Fruit fly (Drosophila melanogaster): ENCODE results near the gene CG32079.
A peak's percentile ranks its signal among the peaks of the same experiment; 100 is the strongest.

The CG32079 gene

dm6 chr3L:11002923-11003322, 22.4 kb upstream of the CG32079 start:
- TF ChIP-seq Pif1A (GFP tag; optimal IDR thresholded peaks at IDR 0.05) (no peak), CG17806 (tag; optimal IDR thresholded peaks at IDR 0.05) (no peak), gl (tag; optimal IDR thresholded peaks at IDR 0.05) (no peak), CG32121 (GFP tag; IDR thresholded peaks at IDR 0.05) (no peak), Pif1B (GFP tag; optimal IDR thresholded peaks at IDR 0.05) (no peak), CG34367 (tag; optimal IDR thresholded peaks at IDR 0.05) (no peak), CG13204 (GFP tag; optimal IDR thresholded peaks at IDR 0.05) (no peak), Snoo (tag; optimal IDR thresholded peaks at IDR 0.05) (no peak), CG8301 (tag; optimal IDR thresholded peaks at IDR 0.05) (no peak), D1 (tag; optimal IDR thresholded peaks at IDR 0.05) (no peak), CG8159 (tag; optimal IDR thresholded peaks at IDR 0.05) (no peak), Ets98B (GFP tag; IDR thresholded peaks at IDR 0.05) (no peak)

dm6 chr3L:11003980-11004379, 21.4 kb upstream of the CG32079 start:
- TF ChIP-seq CG32121 (GFP tag; IDR thresholded peaks at IDR 0.05) (no peak), CG17806 (tag; optimal IDR thresholded peaks at IDR 0.05) (no peak), D1 (tag; optimal IDR thresholded peaks at IDR 0.05) (no peak), Ets98B (GFP tag; IDR thresholded peaks at IDR 0.05) (no peak), gl (tag; optimal IDR thresholded peaks at IDR 0.05) (no peak), Pif1B (GFP tag; optimal IDR thresholded peaks at IDR 0.05) (no peak), CG4496 (GFP tag; IDR thresholded peaks at IDR 0.05) (no peak), Pif1A (GFP tag; optimal IDR thresholded peaks at IDR 0.05) (no peak), CG8159 (tag; optimal IDR thresholded peaks at IDR 0.05) (no peak), CG9948 (tag; optimal IDR thresholded peaks at IDR 0.05) (no peak), CG15710 (tag; optimal IDR thresholded peaks at IDR 0.05) (no peak), CG34367 (tag; optimal IDR thresholded peaks at IDR 0.05) (no peak), rn (GFP tag; IDR thresholded peaks at IDR 0.05) (no peak), CG12605 (GFP tag; IDR thresholded peaks at IDR 0.05) (no peak), CG8301 (tag; optimal IDR thresholded peaks at IDR 0.05) (no peak), CG14655 (GFP tag; optimal IDR thresholded peaks at IDR 0.05) (no peak), EcR (GFP tag; optimal IDR thresholded peaks at IDR 0.05) (no peak)

dm6 chr3L:11004739-11005476, 20.5 kb upstream of the CG32079 start:
- no peak for TF ChIP-seq Ets98B (GFP tag; IDR thresholded peaks at IDR 0.05)
- TF ChIP-seq Pif1A (GFP tag; optimal IDR thresholded peaks at IDR 0.05), result no peak
- no peak for TF ChIP-seq CG14655 (GFP tag; optimal IDR thresholded peaks at IDR 0.05)
- no peak for TF ChIP-seq CG8301 (tag; optimal IDR thresholded peaks at IDR 0.05)
- TF ChIP-seq CG12605 (GFP tag; IDR thresholded peaks at IDR 0.05), result no peak
- TF ChIP-seq CG15710 (tag; optimal IDR thresholded peaks at IDR 0.05), result no peak
- no peak for TF ChIP-seq CG17806 (tag; optimal IDR thresholded peaks at IDR 0.05)
- no peak for TF ChIP-seq Snoo (tag; optimal IDR thresholded peaks at IDR 0.05)
- TF ChIP-seq CG4496 (GFP tag; IDR thresholded peaks at IDR 0.05), result no peak
- no peak for TF ChIP-seq CG8159 (tag; optimal IDR thresholded peaks at IDR 0.05)
- no peak for TF ChIP-seq gl (tag; optimal IDR thresholded peaks at IDR 0.05)
- no peak for TF ChIP-seq CG32121 (GFP tag; IDR thresholded peaks at IDR 0.05)
- TF ChIP-seq fd96Ca (GFP tag; IDR thresholded peaks at IDR 0.05), result no peak
- no peak for TF ChIP-seq D1 (tag; optimal IDR thresholded peaks at IDR 0.05)
- TF ChIP-seq Pif1B (GFP tag; optimal IDR thresholded peaks at IDR 0.05), result no peak

DNA sequence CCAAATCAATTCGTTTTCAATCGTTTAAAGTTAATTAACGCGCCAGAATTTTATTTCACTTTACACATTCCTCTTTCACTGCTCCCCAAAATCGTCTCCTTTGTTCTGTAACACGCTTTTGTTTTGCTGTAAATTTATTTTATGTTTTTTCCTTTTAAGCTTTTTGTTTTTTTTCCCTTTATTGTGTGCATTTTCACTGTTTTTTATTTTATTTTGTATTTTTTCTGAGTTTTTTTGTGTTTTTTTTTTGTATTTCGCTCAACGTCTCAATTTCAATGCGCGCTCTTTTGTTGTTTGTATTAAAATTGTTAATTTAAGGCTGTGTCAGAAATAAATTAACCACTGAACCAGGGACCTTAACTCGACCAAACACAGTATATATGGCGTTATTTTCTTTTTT, 18.9 kb upstream of the CG32079 start:
- peak; percentile 36 for TF ChIP-seq Pif1A (GFP tag; optimal IDR thresholded peaks at IDR 0.05)
- TF ChIP-seq Snoo (tag; optimal IDR thresholded peaks at IDR 0.05), result peak; percentile 34
- no peak for TF ChIP-seq CG8159 (tag; optimal IDR thresholded peaks at IDR 0.05)

DNA sequence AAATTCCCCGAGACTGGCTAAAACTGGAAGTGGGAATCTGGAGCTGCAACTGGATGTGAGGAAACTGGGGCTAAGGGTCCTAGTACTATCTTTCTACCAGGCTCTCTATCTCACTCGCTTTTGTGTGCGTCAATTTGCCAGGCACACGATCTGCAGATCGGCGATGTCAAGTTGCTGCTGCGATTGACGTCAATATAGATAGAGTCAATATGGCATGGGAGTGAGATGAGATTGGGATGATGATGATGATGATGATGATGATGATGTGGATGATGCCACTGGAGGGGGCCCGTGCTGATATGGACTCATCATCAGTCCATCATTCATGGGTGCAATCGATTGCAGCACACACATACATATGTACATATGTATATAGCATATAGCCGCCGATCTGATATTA, 17.6 kb upstream of the CG32079 start:
- TF ChIP-seq CG9948 (tag; optimal IDR thresholded peaks at IDR 0.05) (no peak), gl (tag; optimal IDR thresholded peaks at IDR 0.05) (no peak), CG15710 (tag; optimal IDR thresholded peaks at IDR 0.05) (no peak), fd96Ca (GFP tag; IDR thresholded peaks at IDR 0.05) (no peak), CG8159 (tag; optimal IDR thresholded peaks at IDR 0.05) (no peak), CG34367 (tag; optimal IDR thresholded peaks at IDR 0.05) (no peak), EcR (GFP tag; optimal IDR thresholded peaks at IDR 0.05) (no peak), CG32121 (GFP tag; IDR thresholded peaks at IDR 0.05) (no peak), CG17806 (tag; optimal IDR thresholded peaks at IDR 0.05) (no peak), CG13204 (GFP tag; optimal IDR thresholded peaks at IDR 0.05) (no peak), D1 (tag; optimal IDR thresholded peaks at IDR 0.05) (no peak), Pif1A (GFP tag; optimal IDR thresholded peaks at IDR 0.05) (no peak), rn (GFP tag; IDR thresholded peaks at IDR 0.05) (no peak), Pif1B (GFP tag; optimal IDR thresholded peaks at IDR 0.05) (no peak), CG8301 (tag; optimal IDR thresholded peaks at IDR 0.05) (no peak), CG14655 (GFP tag; optimal IDR thresholded peaks at IDR 0.05) (no peak), Snoo (tag; optimal IDR thresholded peaks at IDR 0.05) (no peak)

- TF ChIP-seq EcR (GFP tag; optimal IDR thresholded peaks at IDR 0.05) (peak; percentile 34), D1 (tag; optimal IDR thresholded peaks at IDR 0.05) (no peak), CG17806 (tag; optimal IDR thresholded peaks at IDR 0.05) (peak; percentile 27), CG15710 (tag; optimal IDR thresholded peaks at IDR 0.05) (peak; percentile 46), Pif1B (GFP tag; optimal IDR thresholded peaks at IDR 0.05) (peak; percentile 26), CG34367 (tag; optimal IDR thresholded peaks at IDR 0.05) (peak; percentile 44), CG32121 (GFP tag; IDR thresholded peaks at IDR 0.05) (peak; percentile 80), fd96Ca (GFP tag; IDR thresholded peaks at IDR 0.05) (peak; percentile 87), CG10348 (GFP tag; IDR thresholded peaks at IDR 0.05) (no peak), CG13204 (GFP tag; optimal IDR thresholded peaks at IDR 0.05) (peak; percentile 65), Snoo (tag; optimal IDR thresholded peaks at IDR 0.05) (peak; percentile 30), CG8301 (tag; optimal IDR thresholded peaks at IDR 0.05) (peak; percentile 49), CG8159 (tag; optimal IDR thresholded peaks at IDR 0.05) (peak; percentile 40), gl (tag; optimal IDR thresholded peaks at IDR 0.05) (peak; percentile 65), Ets98B (GFP tag; IDR thresholded peaks at IDR 0.05) (peak; percentile 84), CG14655 (GFP tag; optimal IDR thresholded peaks at IDR 0.05) (peak; percentile 63), CG4496 (GFP tag; IDR thresholded peaks at IDR 0.05) (peak; percentile 90), Pif1A (GFP tag; optimal IDR thresholded peaks at IDR 0.05) (peak; percentile 43), CG9948 (tag; optimal IDR thresholded peaks at IDR 0.05) (peak; percentile 17), rn (GFP tag; IDR thresholded peaks at IDR 0.05) (peak; percentile 28; the same call in 1 of the 2 replicates), CG12605 (GFP tag; IDR thresholded peaks at IDR 0.05) (peak; percentile 80)
These were observed 16.2 kb upstream of the CG32079 start, which contains the start of gene klu for dm6 chr3L:11009000-11009794. Gene klu (minus strand): TSS chr3L:11009188.
